Worm (Caenorhabditis elegans): ENCODE results near the gene F45G2.7.

The F45G2.7 gene

DNA sequence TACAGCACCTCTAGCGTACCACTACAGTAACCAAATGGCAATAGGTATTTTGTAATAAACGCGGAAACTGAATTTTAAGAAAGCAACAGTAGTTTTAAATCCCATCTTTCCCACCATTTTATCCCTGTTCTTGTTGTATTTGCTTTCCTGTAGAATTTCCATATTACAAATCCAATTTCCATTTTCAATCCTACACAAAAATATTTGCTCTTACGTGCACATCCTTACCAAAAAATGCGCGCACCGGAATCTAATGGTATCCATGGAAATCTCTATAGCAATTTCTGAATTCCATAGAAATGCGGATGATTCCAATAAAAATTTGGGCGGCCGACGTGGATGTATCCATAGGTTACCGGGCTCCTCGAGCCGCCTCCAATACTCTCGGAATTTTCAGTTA lies 4.1 kb downstream of the F45G2.7 start, which contains the start of gene trf-1:
Gene trf-1 (plus strand): TSS at position 301 of the 400 bp plus-strand sequence.
- TF ChIP-seq egl-27 (tag; optimal IDR thresholded peaks at IDR 0.05) (no peak), ceh-8 (GFP tag; optimal IDR thresholded peaks at IDR 0.05) (no peak), aly-2 (tag; optimal IDR thresholded peaks at IDR 0.05) (no peak), lin-35 (GFP tag; optimal IDR thresholded peaks at IDR 0.05) (no peak)

DNA sequence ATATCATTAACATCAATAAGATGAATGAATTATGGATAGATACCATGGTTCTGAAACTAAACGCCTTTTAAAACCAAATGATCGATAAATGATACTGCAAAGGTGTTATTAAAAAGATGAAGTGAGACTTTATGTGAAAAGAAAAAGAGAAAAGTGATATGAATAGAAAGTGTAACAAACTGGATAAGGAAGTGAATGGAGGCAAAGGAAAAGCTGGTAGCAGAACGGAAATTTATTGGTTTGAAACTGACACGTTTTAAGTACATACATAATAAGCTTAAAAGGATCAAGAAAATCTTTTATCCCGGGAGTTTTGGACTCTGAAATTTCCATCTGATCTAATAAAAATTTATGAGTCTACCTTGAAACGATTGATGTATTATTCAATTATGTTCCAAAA lies 4.6 kb downstream of the F45G2.7 start, which contains the start of gene bli-5:
Gene bli-5 (minus strand): TSS at position 101 of the 400 bp plus-strand sequence.
- no peak for TF ChIP-seq nhr-76 (tag; optimal IDR thresholded peaks at IDR 0.05)

DNA sequence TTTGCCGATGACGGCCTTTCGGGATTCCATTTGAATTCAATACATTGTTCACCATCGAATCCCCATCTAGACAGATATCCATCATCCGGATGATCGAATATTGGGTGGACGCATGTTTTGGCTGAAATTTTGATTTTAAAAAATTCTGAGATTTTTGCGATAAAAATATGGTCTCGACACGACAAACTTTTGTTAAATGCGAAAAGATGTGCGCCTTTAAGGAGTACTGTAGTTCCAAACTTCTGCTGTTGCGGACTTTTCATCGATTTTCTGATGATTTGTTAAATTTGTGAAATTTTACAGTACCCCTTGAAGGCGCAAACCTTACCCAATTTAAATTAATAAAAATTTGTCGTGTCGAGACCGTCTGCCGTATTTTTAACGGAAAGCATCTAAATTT lies 6.5 kb downstream of the F45G2.7 start:
- no peak for TF ChIP-seq isw-1 (GFP tag; IDR thresholded peaks at IDR 0.05)
- no peak for TF ChIP-seq C16A3.4 (tag; optimal IDR thresholded peaks at IDR 0.05)
- TF ChIP-seq nhr-84 (tag; optimal IDR thresholded peaks at IDR 0.05) = no peak
- no peak for TF ChIP-seq ceh-8 (GFP tag; optimal IDR thresholded peaks at IDR 0.05)
- no peak for TF ChIP-seq lsy-2 (tag; optimal IDR thresholded peaks at IDR 0.05)
- no peak for TF ChIP-seq grh-1 (GFP tag; IDR thresholded peaks at IDR 0.05)
- TF ChIP-seq vab-15 (tag; optimal IDR thresholded peaks at IDR 0.05) = no peak
- no peak for TF ChIP-seq unc-62 (GFP tag; optimal IDR thresholded peaks at IDR 0.05)
- no peak for TF ChIP-seq nhr-237 (tag; optimal IDR thresholded peaks at IDR 0.05)
- no peak for TF ChIP-seq ceh-90 (tag; optimal IDR thresholded peaks at IDR 0.05)
- no peak for TF ChIP-seq skn-1 (tag; optimal IDR thresholded peaks at IDR 0.05)
- TF ChIP-seq unc-98 (GFP tag; IDR thresholded peaks at IDR 0.05) = no peak
- TF ChIP-seq alr-1 (tag; optimal IDR thresholded peaks at IDR 0.05; ENCODE audit: borderline replicate concordance) = no peak
- TF ChIP-seq dsc-1 (tag; optimal IDR thresholded peaks at IDR 0.05) = no peak
- no peak for TF ChIP-seq nhr-47 (tag; optimal IDR thresholded peaks at IDR 0.05)
- no peak for TF ChIP-seq elt-2 (tag; optimal IDR thresholded peaks at IDR 0.05)
- TF ChIP-seq lir-3 (tag; optimal IDR thresholded peaks at IDR 0.05; ENCODE audit: poor library complexity) = no peak

DNA sequence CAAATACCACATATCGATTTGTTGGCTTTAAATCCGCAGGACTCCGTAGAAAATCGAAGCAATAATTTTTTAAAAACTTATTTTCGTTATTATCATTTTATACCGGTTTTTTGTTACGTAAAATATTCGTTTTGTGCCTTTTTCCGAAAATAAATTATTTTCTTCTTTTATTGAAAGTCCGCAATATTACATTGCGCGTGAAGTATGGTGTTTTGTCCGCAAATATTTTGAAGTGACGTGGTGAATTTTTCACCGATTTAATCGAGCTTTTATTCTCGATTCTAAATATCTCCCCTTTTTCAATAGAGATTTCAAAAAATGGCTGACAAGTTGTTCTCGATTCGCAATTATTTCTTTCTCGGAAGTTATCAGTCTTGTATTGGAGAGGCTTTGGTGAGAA lies 8.3 kb downstream of the F45G2.7 start, which contains the start of gene cope-1:
Gene cope-1 (plus strand): TSS at position 229 of the 400 bp plus-strand sequence.
- no peak for TF ChIP-seq fkh-8 (tag; optimal IDR thresholded peaks at IDR 0.05)
- TF ChIP-seq dpl-1 (GFP tag; optimal IDR thresholded peaks at IDR 0.05) = peak; percentile 27 to 61 (median 53)
- TF ChIP-seq lin-13 (GFP tag; optimal IDR thresholded peaks at IDR 0.05) = no peak
- no peak for TF ChIP-seq ceh-63 (GFP tag; optimal IDR thresholded peaks at IDR 0.05)
- no peak for TF ChIP-seq unc-62 (GFP tag; optimal IDR thresholded peaks at IDR 0.05)
- TF ChIP-seq lin-39 (tag; optimal IDR thresholded peaks at IDR 0.05) = no peak
- no peak for TF ChIP-seq ztf-4 (tag; optimal IDR thresholded peaks at IDR 0.05)
- TF ChIP-seq mef-2 (tag; optimal IDR thresholded peaks at IDR 0.05) = no peak
- TF ChIP-seq sptf-1 (tag; optimal IDR thresholded peaks at IDR 0.05) = no peak
- TF ChIP-seq lsy-2 (tag; optimal IDR thresholded peaks at IDR 0.05) = peak; percentile 22 to 69
- TF ChIP-seq fkh-10 (GFP tag; optimal IDR thresholded peaks at IDR 0.05) = no peak
- no peak for TF ChIP-seq sup-37 (GFP tag; optimal IDR thresholded peaks at IDR 0.05)
- peak; percentile 11 for TF ChIP-seq swsn-7 (tag; optimal IDR thresholded peaks at IDR 0.05)
- TF ChIP-seq nhr-28 (tag; optimal IDR thresholded peaks at IDR 0.05) = no peak
- TF ChIP-seq hlh-17 (GFP tag; optimal IDR thresholded peaks at IDR 0.05; ENCODE audit: borderline replicate concordance) = no peak
- peak; percentile 47 for TF ChIP-seq blmp-1 (tag; optimal IDR thresholded peaks at IDR 0.05)
- TF ChIP-seq mep-1 (tag; optimal IDR thresholded peaks at IDR 0.05) = peak; percentile 32
- peak; percentile 44 for TF ChIP-seq snu-23 (GFP tag; optimal IDR thresholded peaks at IDR 0.05)
- TF ChIP-seq unc-86 (tag; optimal IDR thresholded peaks at IDR 0.05) = no peak
- peak in 1 of 3 experiments; percentile 14 for TF ChIP-seq ceh-82 (tag; optimal IDR thresholded peaks at IDR 0.05)
- TF ChIP-seq xbp-1 (tag; optimal IDR thresholded peaks at IDR 0.05) = peak; percentile 20
- TF ChIP-seq nhr-71 (tag; optimal IDR thresholded peaks at IDR 0.05) = peak; percentile 30
- peak; percentile 49 to 55 for TF ChIP-seq lin-35 (GFP tag; optimal IDR thresholded peaks at IDR 0.05)
- no peak for TF ChIP-seq dsc-1 (tag; optimal IDR thresholded peaks at IDR 0.05)
- no peak for TF ChIP-seq nhr-84 (tag; optimal IDR thresholded peaks at IDR 0.05)
- TF ChIP-seq efl-1 (optimal IDR thresholded peaks at IDR 0.05) = peak; percentile 27 to 54
- TF ChIP-seq efl-1 (GFP tag; optimal IDR thresholded peaks at IDR 0.05 in 1 of 2) = peak; percentile 61 to 92
- TF ChIP-seq vab-15 (tag; optimal IDR thresholded peaks at IDR 0.05) = no peak
- peak; percentile 81 for TF ChIP-seq F16B12.6 (tag; optimal IDR thresholded peaks at IDR 0.05)
- TF ChIP-seq nhr-47 (tag; optimal IDR thresholded peaks at IDR 0.05) = peak; percentile 43
- TF ChIP-seq sox-4 (tag; optimal IDR thresholded peaks at IDR 0.05) = no peak
- TF ChIP-seq pax-3 (tag; optimal IDR thresholded peaks at IDR 0.05) = no peak
- TF ChIP-seq grh-1 (GFP tag; IDR thresholded peaks at IDR 0.05) = no peak
- no peak for TF ChIP-seq lin-15B (tag; optimal IDR thresholded peaks at IDR 0.05)

Data from whole organism, L1 larva.